Fruit fly (Drosophila melanogaster): ENCODE measurements around the gene Fum3.
"Not testable (repeated sequence)": the region's sequence is repeated elsewhere in the genome, so short reads cannot be mapped to it uniquely, and the experiment has no call there.

Gene Fum3

dm6 chr3L:11465371-11465914 lies at the start of gene Fum3 (continued):
- TF ChIP-seq NC2β (GFP tag; optimal IDR thresholded peaks at IDR 0.05) (no peak), eyg (GFP tag; optimal IDR thresholded peaks at IDR 0.05) (no peak), E2f1 (GFP tag; IDR thresholded peaks at IDR 0.05) (no peak), org-1 (GFP tag; optimal IDR thresholded peaks at IDR 0.05) (no peak), CG2120 (GFP tag; optimal IDR thresholded peaks at IDR 0.05) (no peak), CG4854 (GFP tag; optimal IDR thresholded peaks at IDR 0.05) (no peak), ken (GFP tag; IDR thresholded peaks at IDR 0.05) (no peak), CG6689 (GFP tag; IDR thresholded peaks at IDR 0.05) (peak; percentile 50; the same call in 1 of the 2 replicates), phol (tag; optimal IDR thresholded peaks at IDR 0.05) (peak; percentile 29), zfh1 (GFP tag; IDR thresholded peaks at IDR 0.05) (peak; percentile 70), Dfd (GFP tag; optimal IDR thresholded peaks at IDR 0.05) (no peak), knrl (GFP tag; IDR thresholded peaks at IDR 0.05; ENCODE audit: partially characterized antibody) (no peak)

dm6 chr3L:11513405-11513804 lies 47.7 kb upstream of the Fum3 start, which contains the start of gene CG7512:
Gene CG7512 (plus strand): TSS chr3L:11513705.
- no peak for TF ChIP-seq NC2α (GFP tag; optimal IDR thresholded peaks at IDR 0.05)
- no peak for TF ChIP-seq Nf-YA (GFP tag; IDR thresholded peaks at IDR 0.05)
- TF ChIP-seq nau (GFP tag; optimal IDR thresholded peaks at IDR 0.05), result no peak
- TF ChIP-seq Med (GFP tag), result peak; percentile 15
- TF ChIP-seq Ets97D (GFP tag; optimal IDR thresholded peaks at IDR 0.05), result no peak
- 0 out of 4 replicates have a peak, but pooled peaks have one; percentile 26 for TF ChIP-seq chinmo (GFP tag; IDR thresholded peaks at IDR 0.05; ENCODE audit: partially characterized antibody)
- no peak for TF ChIP-seq CG4328 (GFP tag; optimal IDR thresholded peaks at IDR 0.05)
- TF ChIP-seq Deaf1 (tag; optimal IDR thresholded peaks at IDR 0.05), result peak; percentile 80

dm6 chr3L:11512375-11513096 lies 46.9 kb upstream of the Fum3 start:
- TF ChIP-seq CG11456 (GFP tag; IDR thresholded peaks at IDR 0.05) (0 out of 3 replicates have a peak, but pooled peaks have one; percentile 7), CG17912 (GFP tag; optimal IDR thresholded peaks at IDR 0.05) (peak; percentile 53), Nf-YA (GFP tag; IDR thresholded peaks at IDR 0.05) (peak; percentile 16; the same call in 1 of the 2 replicates), stc (GFP tag; IDR thresholded peaks at IDR 0.05) (0 out of 2 replicates have a peak, but pooled peaks have one; percentile 20), Dbx (GFP tag; IDR thresholded peaks at IDR 0.05) (0 out of 3 replicates have a peak, but pooled peaks have one; percentile 10), CG7987 (GFP tag; optimal IDR thresholded peaks at IDR 0.05) (peak; percentile 3), dmrt99B (tag; optimal IDR thresholded peaks at IDR 0.05) (peak; percentile 13), CG2678 (tag; optimal IDR thresholded peaks at IDR 0.05) (peak; percentile 35), ATbp (GFP tag; optimal IDR thresholded peaks at IDR 0.05) (peak; percentile 11), sr (GFP tag; IDR thresholded peaks at IDR 0.05) (0 out of 3 replicates have a peak, but pooled peaks have one; percentile 16), CG2199 (GFP tag; IDR thresholded peaks at IDR 0.05) (peak; percentile 59; the same call in 1 of the 3 replicates), nerfin-1 (tag; optimal IDR thresholded peaks at IDR 0.05) (peak; percentile 58), CG14050 (GFP tag; IDR thresholded peaks at IDR 0.05) (peak; percentile 15; the same call in 1 of the 3 replicates), ase (GFP tag; IDR thresholded peaks at IDR 0.05) (peak; percentile 41; the same call in 1 of the 3 replicates), lab (GFP tag; optimal IDR thresholded peaks at IDR 0.05) (peak; percentile 11), CG4707 (GFP tag; optimal IDR thresholded peaks at IDR 0.05) (peak; percentile 22), Fer1 (GFP tag; optimal IDR thresholded peaks at IDR 0.05) (peak; percentile 6), Nf-YC (tag; optimal IDR thresholded peaks at IDR 0.05) (peak; percentile 42), pan (GFP tag; optimal IDR thresholded peaks at IDR 0.05 in 1 of 2, IDR thresholded peaks at IDR 0.05 in 1 of 2) (peak in 1 of 2 experiments; percentile 16), fd64A (GFP tag; optimal IDR thresholded peaks at IDR 0.05) (peak; percentile 35), CG14710 (tag; optimal IDR thresholded peaks at IDR 0.05) (peak; percentile 46), Sox100B (GFP tag; optimal IDR thresholded peaks at IDR 0.05) (peak; percentile 29), wek (GFP tag; optimal IDR thresholded peaks at IDR 0.05) (peak; percentile 14), CG17361 (GFP tag; IDR thresholded peaks at IDR 0.05) (0 out of 3 replicates have a peak, but pooled peaks have one; percentile 17), CG6254 (GFP tag; optimal IDR thresholded peaks at IDR 0.05) (peak; percentile 20), seq (GFP tag; IDR thresholded peaks at IDR 0.05) (peak; percentile 80; the same call in 1 of the 2 replicates)
- not testable (repeated sequence) for TF ChIP-seq pan (optimal IDR thresholded peaks at IDR 0.05)

Data from whole organism, embryonic.